Worm (Caenorhabditis elegans): ENCODE results near the gene cla-1.

The cla-1 gene

ce11 chrIV:7550445-7550844, 38.3 kb upstream of the cla-1 start, which contains the start of gene pam-1:
Gene pam-1 (minus strand): TSS chrIV:7550812.
- TF ChIP-seq ztf-11 (tag; optimal IDR thresholded peaks at IDR 0.05) (no peak), elt-3 (tag; optimal IDR thresholded peaks at IDR 0.05) (no peak), fos-1 (tag; optimal IDR thresholded peaks at IDR 0.05) (no peak), C34F6.9 (tag; optimal IDR thresholded peaks at IDR 0.05) (no peak)

ce11 chrIV:7551254-7551653, 37.5 kb upstream of the cla-1 start:
- TF ChIP-seq R02D3.7 (tag; optimal IDR thresholded peaks at IDR 0.05) (no peak), nhr-77 (tag; optimal IDR thresholded peaks at IDR 0.05) (no peak), nhr-129 (tag; optimal IDR thresholded peaks at IDR 0.05) (no peak), nhr-21 (tag; optimal IDR thresholded peaks at IDR 0.05) (no peak)

- no peak for TF ChIP-seq nhr-77 (tag; optimal IDR thresholded peaks at IDR 0.05)
- no peak for TF ChIP-seq unc-62 (GFP tag; optimal IDR thresholded peaks at IDR 0.05)
Observed at ce11 chrIV:7552100-7552499, 36.6 kb upstream of the cla-1 start.

DNA sequence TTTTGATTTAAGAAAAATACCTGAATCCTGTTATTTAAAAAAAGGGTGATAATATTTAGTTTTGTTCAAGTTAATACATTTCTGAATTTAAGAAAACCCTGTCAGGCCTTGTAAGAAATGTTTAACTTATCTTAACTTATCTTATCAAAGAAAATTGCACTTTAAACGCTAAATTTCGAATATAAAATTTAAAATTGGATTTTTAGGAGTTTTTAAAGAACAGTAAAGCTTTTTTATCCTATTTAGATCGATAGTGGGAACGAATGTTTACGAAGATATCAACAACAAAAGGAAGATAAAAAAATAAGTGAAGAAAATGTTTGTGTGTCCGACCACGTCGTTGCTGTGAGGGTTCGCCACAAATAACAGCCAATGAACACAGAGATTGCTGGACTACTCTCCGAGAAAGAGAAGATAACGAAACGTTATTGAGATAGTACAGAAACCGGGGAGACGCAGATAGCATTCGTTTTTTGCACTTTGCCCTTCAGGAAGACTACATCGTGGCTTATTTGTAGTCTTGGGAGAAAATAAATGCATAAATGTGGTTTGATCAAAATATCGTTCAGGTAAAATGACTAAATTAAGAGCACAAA, 35.7 kb upstream of the cla-1 start, which contains the start of gene dif-1:
TSS of gene dif-1 (minus strand) at position 51 of the 596 bp plus-strand sequence.
- TF ChIP-seq peb-1 (tag; optimal IDR thresholded peaks at IDR 0.05) (no peak), nhr-21 (tag; optimal IDR thresholded peaks at IDR 0.05) (peak; percentile 58), sma-3 (GFP tag; optimal IDR thresholded peaks at IDR 0.05) (peak; percentile 14), dmd-4 (tag; optimal IDR thresholded peaks at IDR 0.05) (no peak), C34F6.9 (tag; optimal IDR thresholded peaks at IDR 0.05) (peak; percentile 41), sem-4 (tag; optimal IDR thresholded peaks at IDR 0.05) (peak; percentile 39), lsy-2 (tag; optimal IDR thresholded peaks at IDR 0.05) (peak in 1 of 2 experiments; percentile 63), fos-1 (tag; optimal IDR thresholded peaks at IDR 0.05) (peak; percentile 51), crh-2 (tag; optimal IDR thresholded peaks at IDR 0.05) (peak; percentile 76), gmeb-1 (tag; optimal IDR thresholded peaks at IDR 0.05) (peak; percentile 43), sma-9 (GFP tag; optimal IDR thresholded peaks at IDR 0.05) (peak; percentile 47), sma-9 (tag; optimal IDR thresholded peaks at IDR 0.05) (no peak), nhr-129 (tag; optimal IDR thresholded peaks at IDR 0.05) (peak; percentile 56), ceh-16 (tag; optimal IDR thresholded peaks at IDR 0.05) (no peak), mab-5 (tag; optimal IDR thresholded peaks at IDR 0.05) (no peak), F13H6.1 (tag; optimal IDR thresholded peaks at IDR 0.05) (peak; percentile 53)

DNA sequence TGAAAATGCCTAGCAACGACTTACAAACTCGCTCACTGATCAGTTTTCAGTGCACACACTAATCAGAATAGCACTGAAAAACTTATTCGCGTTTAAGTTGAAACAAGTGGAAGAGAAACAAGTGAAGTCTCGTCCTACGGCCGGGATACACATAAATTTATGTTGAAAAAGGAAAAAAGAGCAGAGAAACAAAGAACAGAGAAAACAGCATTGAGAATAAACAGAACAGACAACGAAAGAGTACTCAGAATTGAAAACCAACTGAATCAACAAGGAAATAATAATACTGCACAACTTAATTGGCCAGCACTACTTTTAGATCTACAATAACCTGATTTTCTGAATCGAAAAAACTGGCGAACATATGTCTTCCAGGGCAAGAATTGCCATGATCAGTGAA, 34.4 kb upstream of the cla-1 start, which contains the start of gene F49E8.6:
TSS of gene F49E8.6 (minus strand) at position 317 of the 400 bp plus-strand sequence.
- TF ChIP-seq nhr-21 (tag; optimal IDR thresholded peaks at IDR 0.05) (peak; percentile 2), crh-2 (tag; optimal IDR thresholded peaks at IDR 0.05) (no peak), unc-55 (GFP tag; optimal IDR thresholded peaks at IDR 0.05) (peak; percentile 53), C34F6.9 (tag; optimal IDR thresholded peaks at IDR 0.05) (peak; percentile 43), ZK546.5 (tag; optimal IDR thresholded peaks at IDR 0.05) (no peak), lsy-2 (tag; optimal IDR thresholded peaks at IDR 0.05) (peak in 1 of 2 experiments; percentile 4)

- TF ChIP-seq lin-13 (GFP tag; optimal IDR thresholded peaks at IDR 0.05): no peak
- no peak for TF ChIP-seq gmeb-1 (tag; optimal IDR thresholded peaks at IDR 0.05)
- no peak for TF ChIP-seq nhr-237 (tag; optimal IDR thresholded peaks at IDR 0.05)
- no peak for TF ChIP-seq lin-11 (tag; optimal IDR thresholded peaks at IDR 0.05)
- TF ChIP-seq ceh-82 (tag; optimal IDR thresholded peaks at IDR 0.05): no peak
- TF ChIP-seq C34F6.9 (tag; optimal IDR thresholded peaks at IDR 0.05): peak; percentile 7
Observed at ce11 chrIV:7556265-7556866, 32.4 kb upstream of the cla-1 start, which contains the start of the genes F49E8.7, F49E8.8 and nprl-2. Gene F49E8.7 (minus strand): TSS chrIV:7556365. Gene F49E8.8 (plus strand): TSS chrIV:7556637. Gene nprl-2 (plus strand): TSS chrIV:7556816.

DNA sequence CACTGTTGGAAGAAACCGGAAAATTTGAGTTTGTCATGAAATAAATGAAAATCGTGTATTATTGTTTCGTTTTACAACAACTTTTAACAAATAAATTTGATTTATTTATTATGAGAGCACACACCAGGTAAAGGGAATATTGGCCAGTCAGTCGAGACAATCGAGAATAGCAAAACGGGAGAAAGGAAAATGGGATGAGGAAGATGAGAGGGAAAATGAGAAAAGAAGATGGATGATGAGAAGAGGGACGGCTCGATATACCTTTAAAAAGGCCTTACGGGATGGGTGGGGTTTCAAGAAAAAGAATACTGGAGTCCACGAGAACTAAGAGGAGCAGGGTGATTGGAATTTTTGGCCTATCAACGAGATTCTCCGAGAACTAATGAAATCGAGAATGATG, 30.1 kb upstream of the cla-1 start:
- TF ChIP-seq ZK546.5 (tag; optimal IDR thresholded peaks at IDR 0.05): no peak
- no peak for TF ChIP-seq nhr-12 (tag; optimal IDR thresholded peaks at IDR 0.05)
- TF ChIP-seq nhr-6 (tag; optimal IDR thresholded peaks at IDR 0.05): no peak
- TF ChIP-seq gmeb-1 (tag; optimal IDR thresholded peaks at IDR 0.05): no peak
- no peak for TF ChIP-seq lin-39 (tag; optimal IDR thresholded peaks at IDR 0.05)
- TF ChIP-seq ceh-16 (tag; optimal IDR thresholded peaks at IDR 0.05): no peak
- TF ChIP-seq snpc-4 (tag; optimal IDR thresholded peaks at IDR 0.05): no peak
- no peak for TF ChIP-seq nhr-77 (tag; optimal IDR thresholded peaks at IDR 0.05)
- no peak for TF ChIP-seq sma-9 (GFP tag; optimal IDR thresholded peaks at IDR 0.05)
- TF ChIP-seq sma-9 (tag; optimal IDR thresholded peaks at IDR 0.05): no peak
- TF ChIP-seq nhr-237 (tag; optimal IDR thresholded peaks at IDR 0.05): no peak
- TF ChIP-seq aly-2 (tag; optimal IDR thresholded peaks at IDR 0.05): no peak
- no peak for TF ChIP-seq zag-1 (tag; optimal IDR thresholded peaks at IDR 0.05)
- no peak for TF ChIP-seq ztf-4 (tag; optimal IDR thresholded peaks at IDR 0.05)
- no peak for TF ChIP-seq ceh-82 (tag; optimal IDR thresholded peaks at IDR 0.05)
- TF ChIP-seq crh-2 (tag; optimal IDR thresholded peaks at IDR 0.05): no peak
- no peak for TF ChIP-seq unc-55 (GFP tag; optimal IDR thresholded peaks at IDR 0.05)
- TF ChIP-seq dmd-4 (tag; optimal IDR thresholded peaks at IDR 0.05): no peak
